Fruit fly (Drosophila melanogaster): Measurements from ENCODE around the gene CG8813.

- no peak for TF ChIP-seq CG8478 (optimal IDR thresholded peaks at IDR 0.05)
- no peak for TF ChIP-seq CTCF (optimal IDR thresholded peaks at IDR 0.05)
Measured at dm6 chr2L:2878859-2879258, 9.4 kb downstream of the CG8813 start, which contains the start of gene RabGGTb.
